Fruit fly (Drosophila melanogaster) whole organism, larva: ENCODE measurements around the gene Aduk.
A peak's percentile ranks its signal among the peaks of the same experiment; 100 is the strongest.

Source experiments
- noc ChIP-seq: fragments of 200-800 bp; sonication (Bioruptor generic); optimal IDR thresholded peaks from 3 replicates; lab custom pipeline; 2019; ENCODE audit warnings: missing biosample characterization, mild to moderate bottlenecking, missing genetic modification characterization, moderate library complexity

Gene Aduk

dm6 chr3R:9339176-9340075, 4.9 kb upstream of the Aduk start:
- peak; percentile 32 for TF ChIP-seq noc (tag; lab: Kevin White, UChicago)

DNA sequence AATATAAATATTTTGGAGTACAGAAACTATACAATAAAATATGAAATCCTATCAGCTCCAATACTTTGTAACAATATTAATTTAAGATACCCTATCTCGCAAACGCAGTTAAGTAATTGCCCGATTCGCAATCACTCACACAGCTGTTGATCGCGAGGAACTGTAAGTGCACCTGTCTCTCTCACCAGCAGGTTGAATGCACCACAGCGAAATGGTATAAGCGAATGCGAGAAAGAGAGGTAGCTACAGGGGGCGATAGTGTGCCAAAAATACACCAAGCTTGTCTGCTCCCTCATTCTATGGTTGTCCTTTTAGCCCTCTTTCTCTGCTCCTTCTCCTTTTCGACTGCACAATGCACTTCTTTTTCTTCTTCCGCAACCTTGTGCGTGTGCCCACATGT, 4.3 kb upstream of the Aduk start:
- no peak for TF ChIP-seq noc (tag; lab: Kevin White, UChicago)

DNA sequence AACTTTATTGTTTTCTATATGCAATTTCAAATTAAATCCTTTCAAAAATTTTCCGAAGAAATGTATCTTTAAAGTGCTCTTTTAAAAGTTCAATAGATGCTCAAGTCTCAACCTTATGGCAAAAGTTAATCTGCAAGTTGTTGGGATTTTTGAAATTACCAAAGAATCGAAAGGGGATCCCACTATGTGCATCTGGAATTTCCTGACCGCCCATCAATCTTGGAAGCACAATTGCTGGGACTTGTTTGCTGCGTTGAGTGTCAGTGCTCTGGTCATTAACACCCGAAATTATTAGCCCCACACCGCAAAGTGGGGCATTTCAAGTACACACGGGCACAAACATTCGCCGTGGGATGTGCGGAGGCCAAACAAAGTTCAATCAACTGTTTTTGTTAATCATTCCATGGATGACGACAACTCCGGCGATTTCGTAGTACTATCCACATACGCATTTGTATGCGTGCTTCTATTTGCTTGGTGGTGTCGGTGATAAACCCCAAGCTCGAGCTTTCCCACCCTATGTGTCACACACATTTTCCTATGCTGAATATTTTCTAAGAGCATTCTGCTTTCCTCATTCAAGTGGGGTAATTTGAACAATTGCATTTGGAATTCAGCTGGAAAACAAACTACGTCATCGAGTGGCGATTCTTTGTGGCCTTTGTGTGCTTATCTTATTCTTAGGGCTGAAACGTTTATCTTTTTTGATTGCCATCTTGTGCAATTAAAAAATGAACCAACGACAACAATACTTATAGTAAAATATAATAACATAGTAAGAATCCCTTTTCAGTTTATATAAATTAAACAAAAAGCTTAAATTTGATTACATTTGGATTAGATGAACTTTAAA, 3.1 kb upstream of the Aduk start:
- no peak for TF ChIP-seq noc (tag; lab: Kevin White, UChicago)

- peak; percentile 27 for TF ChIP-seq noc (tag; lab: Kevin White, UChicago)
These were observed 2.7 kb downstream of the Aduk start, which contains the start of gene CG16749 for dm6 chr3R:9331861-9332260. TSS of gene CG16749 (minus strand) at chr3R:9331885.

DNA sequence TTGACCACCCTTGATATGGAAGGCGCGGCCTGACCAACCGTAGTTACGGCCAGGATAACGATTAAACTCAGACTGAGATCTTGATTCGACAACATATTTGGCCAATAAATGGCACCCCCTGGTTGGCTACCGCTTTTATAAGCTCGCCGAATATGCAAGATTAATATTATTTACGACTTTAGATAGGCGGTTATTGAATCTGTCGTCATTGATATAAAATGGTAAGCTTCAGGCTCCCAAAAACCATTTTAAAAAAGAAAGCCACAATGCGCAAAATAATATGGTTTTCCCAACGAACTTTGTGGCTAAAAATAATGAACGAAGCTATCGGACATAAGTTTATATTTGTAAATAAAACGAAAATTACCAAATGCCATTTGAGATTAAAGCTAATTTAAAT, 4.3 kb downstream of the Aduk start, which contains the start of gene CG12951:
CG12951 (minus strand) TSS at position 101 of the 400 bp plus-strand sequence.
- TF ChIP-seq noc (tag; lab: Kevin White, UChicago) = no peak

- TF ChIP-seq noc (tag; lab: Kevin White, UChicago) = no peak
These were observed 5.7 kb downstream of the Aduk start for dm6 chr3R:9328812-9329211.

- no peak for TF ChIP-seq noc (tag; lab: Kevin White, UChicago)
These were observed 6.1 kb downstream of the Aduk start, which contains the start of gene CG8861 for dm6 chr3R:9328411-9328810. TSS of gene CG8861 (minus strand) at chr3R:9328511.

- TF ChIP-seq noc (tag; lab: Kevin White, UChicago) = no peak
These were observed 13.0 kb downstream of the Aduk start, which contains the start of gene HP1e for dm6 chr3R:9321470-9321869. TSS of gene HP1e (plus strand) at chr3R:9321770.

dm6 chr3R:9297163-9297562, 37.4 kb downstream of the Aduk start:
- no peak for TF ChIP-seq noc (tag; lab: Kevin White, UChicago)

DNA sequence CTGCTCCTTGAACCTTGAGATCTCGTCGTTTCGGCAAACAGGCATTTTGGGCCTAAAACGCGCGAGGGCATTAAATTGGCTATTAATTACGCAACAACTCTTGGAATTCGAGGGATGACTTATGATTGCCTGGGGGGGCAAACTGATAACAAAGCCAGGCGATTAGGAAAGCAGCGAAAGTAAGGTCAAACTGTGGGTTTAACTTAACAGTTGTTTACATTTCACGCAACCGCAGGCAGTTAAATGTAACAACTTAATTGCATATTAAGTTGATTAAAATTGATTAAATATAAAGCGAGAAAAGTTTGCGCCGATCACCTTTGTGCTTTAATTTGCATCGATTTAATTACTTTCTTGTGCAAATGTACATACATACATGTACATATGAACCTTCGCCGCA, 46.8 kb downstream of the Aduk start:
- no peak for TF ChIP-seq noc (tag; lab: Kevin White, UChicago)
